Worm (Caenorhabditis elegans) whole organism, late embryonic: Measurements from ENCODE around the gene algn-1.

ENCODE experiments used
- C08G9.2 ChIP-seq: sonication (generic microtip); optimal IDR thresholded peaks from 2 replicates; lab custom pipeline; 2016; ENCODE audit warnings: mild to moderate bottlenecking, missing genetic modification characterization, moderate library complexity, missing compliant biosample characterization
- C38D4.7 ChIP-seq: fragments of 200-800 bp; sonication (Bioruptor generic); optimal IDR thresholded peaks from 2 replicates; lab custom pipeline; 2018; ENCODE audit warnings: mild to moderate bottlenecking, missing genetic modification characterization, moderate library complexity, missing compliant biosample characterization
- F13H6.1 ChIP-seq: sonication (generic microtip); optimal IDR thresholded peaks from 2 replicates; lab custom pipeline; 2016; ENCODE audit warnings: missing genetic modification characterization, missing compliant biosample characterization
- K09A11.1 ChIP-seq: sonication (generic microtip); optimal IDR thresholded peaks from 2 replicates; lab custom pipeline; 2017; ENCODE audit warnings: antibody characterized with exemption, mild to moderate bottlenecking, missing genetic modification characterization, missing compliant biosample characterization; ENCODE audit not compliant: insufficient read depth
- T23F11.4 ChIP-seq: fragments of 200-800 bp; sonication (Bioruptor generic); optimal IDR thresholded peaks from 2 replicates; lab custom pipeline; 2018; ENCODE audit warnings: mild to moderate bottlenecking, missing genetic modification characterization, missing compliant biosample characterization
- Y22D7AL.16 ChIP-seq: sonication (generic microtip); optimal IDR thresholded peaks from 2 replicates; lab custom pipeline; 2016; ENCODE audit warnings: missing genetic modification characterization, missing compliant biosample characterization
- ama-1 ChIP-seq: fragments of 150-350 bp; optimal IDR thresholded peaks from 2 replicates; lab custom pipeline; 2014
- ceh-14 ChIP-seq: sonication (generic microtip); optimal IDR thresholded peaks from 2 replicates; lab custom pipeline; 2016; ENCODE audit warnings: missing genotype, missing genetic modification characterization, missing compliant biosample characterization
- ceh-18 ChIP-seq: sonication (generic microtip); optimal IDR thresholded peaks from 2 replicates; lab custom pipeline; 2016; ENCODE audit warnings: missing genetic modification characterization, missing compliant biosample characterization
- ceh-19 ChIP-seq: fragments of 200-800 bp; sonication (Bioruptor generic); optimal IDR thresholded peaks from 2 replicates; lab custom pipeline; 2018; ENCODE audit warnings: mild to moderate bottlenecking, missing genetic modification characterization, missing compliant biosample characterization
- ceh-2 ChIP-seq: sonication (generic microtip); optimal IDR thresholded peaks from 2 replicates; lab custom pipeline; 2016; ENCODE audit warnings: missing genotype, missing genetic modification characterization, missing compliant biosample characterization
- ceh-22 ChIP-seq: sonication (generic microtip); optimal IDR thresholded peaks from 2 replicates; lab custom pipeline; 2017; ENCODE audit warnings: missing biosample characterization, missing genetic modification characterization
- ceh-24 ChIP-seq: sonication (generic microtip); optimal IDR thresholded peaks from 2 replicates; lab custom pipeline; 2016; ENCODE audit warnings: mild to moderate bottlenecking, missing genetic modification characterization, missing compliant biosample characterization
- ceh-30 ChIP-seq: fragments of 150-350 bp; optimal IDR thresholded peaks from 2 replicates; lab custom pipeline; 2014; ENCODE audit warnings: missing biosample characterization, missing genetic modification characterization
- ceh-45 ChIP-seq: fragments of 200-800 bp; sonication (Bioruptor generic); IDR thresholded peaks from 2 replicates; pipeline ENCODE4 v1.3.6; 2022; ENCODE audit warnings: missing genetic modification reagents, missing genetic modification characterization, missing compliant biosample characterization
- ceh-48 ChIP-seq: sonication (generic microtip); optimal IDR thresholded peaks from 2 replicates; lab custom pipeline; 2016; ENCODE audit warnings: missing genetic modification characterization, inconsistent platforms, missing compliant biosample characterization
- ceh-9 ChIP-seq: sonication (generic microtip); optimal IDR thresholded peaks from 2 replicates; lab custom pipeline; 2016; ENCODE audit warnings: mild to moderate bottlenecking, missing genetic modification characterization, inconsistent platforms, missing compliant biosample characterization
- dve-1 ChIP-seq: sonication (generic microtip); optimal IDR thresholded peaks from 2 replicates; lab custom pipeline; 2017; ENCODE audit warnings: antibody characterized with exemption, mild to moderate bottlenecking, missing genetic modification characterization, missing compliant biosample characterization
- elt-2 ChIP-seq: sonication (generic microtip); optimal IDR thresholded peaks from 2 replicates; lab custom pipeline; 2016; ENCODE audit warnings: missing genetic modification reagents, missing genetic modification characterization, missing compliant biosample characterization
- elt-4 ChIP-seq: sonication (generic microtip); optimal IDR thresholded peaks from 2 replicates; lab custom pipeline; 2016; ENCODE audit warnings: missing genetic modification characterization, missing compliant biosample characterization
- fkh-10 ChIP-seq: fragments of 150-350 bp; optimal IDR thresholded peaks from 2 replicates; lab custom pipeline; 2014; ENCODE audit warnings: missing biosample characterization, missing genetic modification reagents, missing genetic modification characterization
- hlh-13 ChIP-seq: fragments of 200-800 bp; sonication (Bioruptor generic); optimal IDR thresholded peaks from 2 replicates; lab custom pipeline; 2018; ENCODE audit warnings: mild to moderate bottlenecking, missing genetic modification characterization, missing compliant biosample characterization
- hlh-15 ChIP-seq: sonication (generic microtip); optimal IDR thresholded peaks from 2 replicates; lab custom pipeline; 2016; ENCODE audit warnings: missing genetic modification characterization, missing compliant biosample characterization
- hlh-6 ChIP-seq: sonication (generic microtip); optimal IDR thresholded peaks from 2 replicates; lab custom pipeline; 2016; ENCODE audit warnings: missing genotype, missing genetic modification characterization, missing compliant biosample characterization
- hlh-8 ChIP-seq: sonication (generic microtip); optimal IDR thresholded peaks from 2 replicates; lab custom pipeline; 2016; ENCODE audit warnings: missing genotype, missing genetic modification characterization, missing compliant biosample characterization
- lim-6 ChIP-seq: sonication (generic microtip); optimal IDR thresholded peaks from 2 replicates; lab custom pipeline; 2016; ENCODE audit warnings: missing genetic modification characterization, missing compliant biosample characterization
- lin-11 ChIP-seq: fragments of 200-800 bp; sonication (Bioruptor generic); optimal IDR thresholded peaks from 2 replicates; lab custom pipeline; 2018; ENCODE audit warnings: mild to moderate bottlenecking, missing genetic modification characterization, missing compliant biosample characterization
- mec-3 ChIP-seq: sonication (generic microtip); optimal IDR thresholded peaks from 2 replicates; lab custom pipeline; 2016; ENCODE audit warnings: borderline replicate concordance, missing genetic modification characterization, missing compliant biosample characterization
- nhr-11 ChIP-seq: fragments of 150-350 bp; optimal IDR thresholded peaks from 2 replicates; lab custom pipeline; 2014; ENCODE audit warnings: missing biosample characterization, missing genetic modification characterization
- npax-4 ChIP-seq: sonication (generic microtip); optimal IDR thresholded peaks from 2 replicates; lab custom pipeline; 2016; ENCODE audit warnings: missing genetic modification characterization, missing compliant biosample characterization
- pax-1 ChIP-seq: fragments of 150-350 bp; optimal IDR thresholded peaks from 2 replicates; lab custom pipeline; 2014; ENCODE audit warnings: missing biosample characterization, missing genetic modification characterization
- pha-2 ChIP-seq: sonication (generic microtip); optimal IDR thresholded peaks from 2 replicates; lab custom pipeline; 2017; ENCODE audit warnings: mild to moderate bottlenecking, missing genetic modification characterization, missing compliant biosample characterization
- pha-4 ChIP-seq: fragments of 150-350 bp; optimal IDR thresholded peaks from 2 replicates; lab custom pipeline; 2018; ENCODE audit warnings: missing biosample characterization, missing genetic modification reagents, missing genetic modification characterization
- ref-2 ChIP-seq: sonication (generic microtip); optimal IDR thresholded peaks from 2 replicates; lab custom pipeline; 2016; ENCODE audit warnings: missing genetic modification characterization, missing compliant biosample characterization
- rnt-1 ChIP-seq: sonication (generic microtip); optimal IDR thresholded peaks from 2 replicates; lab custom pipeline; 2016; ENCODE audit warnings: missing genetic modification characterization, missing compliant biosample characterization
- sox-4 ChIP-seq: sonication (generic microtip); optimal IDR thresholded peaks from 2 replicates; lab custom pipeline; 2017; ENCODE audit warnings: mild to moderate bottlenecking, missing genetic modification characterization, inconsistent platforms, missing compliant biosample characterization
- syd-9 ChIP-seq: sonication (generic microtip); optimal IDR thresholded peaks from 2 replicates; lab custom pipeline; 2016; ENCODE audit warnings: mild to moderate bottlenecking, missing genetic modification characterization, moderate library complexity, missing compliant biosample characterization
- tbx-2 ChIP-seq: sonication (generic microtip); optimal IDR thresholded peaks from 2 replicates; lab custom pipeline; 2016; ENCODE audit warnings: missing genetic modification characterization, missing compliant biosample characterization
- tbx-7 ChIP-seq: sonication (generic microtip); optimal IDR thresholded peaks from 2 replicates; lab custom pipeline; 2016; ENCODE audit warnings: missing genotype, missing genetic modification characterization, missing compliant biosample characterization
- ttx-3 ChIP-seq: sonication (generic microtip); optimal IDR thresholded peaks from 2 replicates; lab custom pipeline; 2016; ENCODE audit warnings: missing genetic modification reagents, missing genetic modification characterization, missing compliant biosample characterization
- unc-3 ChIP-seq, 2 experiments: fragments of 200-800 bp in 1 of 2; sonication (Bioruptor generic) in 1 of 2; sonication (generic microtip) in 1 of 2; conservative IDR thresholded peaks in 1 of 2; optimal IDR thresholded peaks in 1 of 2; 2 replicates each; pipeline versions ENCODE4 v1.3.6 to Lab custom; 2016 to 2022; ENCODE audit warnings: missing compliant biosample characterization in 2 of 2, missing genetic modification characterization in 2 of 2, missing genetic modification reagents in 1 of 2
- unc-42 ChIP-seq: sonication (generic microtip); optimal IDR thresholded peaks from 2 replicates; lab custom pipeline; 2016; ENCODE audit warnings: missing genotype, missing genetic modification characterization, missing compliant biosample characterization
- unc-55 ChIP-seq: sonication (generic microtip); optimal IDR thresholded peaks from 2 replicates; lab custom pipeline; 2017; ENCODE audit warnings: missing biosample characterization, missing genetic modification reagents, missing genetic modification characterization
- ztf-16 ChIP-seq: sonication (generic microtip); optimal IDR thresholded peaks from 2 replicates; lab custom pipeline; 2017; ENCODE audit warnings: missing genetic modification characterization, missing compliant biosample characterization

The algn-1 gene

ce11 chrIII:6454183-6454582 is 5.7 kb upstream of the algn-1 start, which contains the start of gene jhdm-1:
Gene jhdm-1, plus strand, starts transcription at chrIII:6454483.
- TF ChIP-seq ceh-48 (tag; lab: Kevin White, UChicago) (no peak), C08G9.2 (no peak), ttx-3 (tag; lab: Kevin White, UChicago) (no peak), tbx-2 (tag; lab: Kevin White, UChicago) (no peak), unc-3 (GFP tag; conservative IDR thresholded peaks at IDR 0.05; lab: Robert Waterston, UW) (no peak), unc-3 (tag; optimal IDR thresholded peaks at IDR 0.05; lab: Kevin White, UChicago) (no peak), hlh-13 (GFP tag; lab: Kevin White, UChicago) (no peak), dve-1 (tag; lab: Kevin White, UChicago) (no peak), ceh-45 (no peak), npax-4 (no peak), sox-4 (tag; lab: Kevin White, UChicago) (no peak), ztf-16 (no peak), T23F11.4 (GFP tag; lab: Kevin White, UChicago) (no peak), unc-42 (tag; lab: Kevin White, UChicago) (no peak), hlh-15 (tag; lab: Kevin White, UChicago) (no peak), elt-2 (tag; lab: Kevin White, UChicago) (no peak), fkh-10 (GFP tag; lab: Kevin White, UChicago) (no peak), tbx-7 (tag; lab: Kevin White, UChicago) (no peak)
- TF ChIP-seq, all 69 proteins: peak for 0

ce11 chrIII:6462610-6463009 is 2.7 kb downstream of the algn-1 start, which contains the start of gene T26A5.8:
Gene T26A5.8, minus strand, starts transcription at chrIII:6462856.
- no peak for TF ChIP-seq ceh-14 (tag; lab: Kevin White, UChicago)
- TF ChIP-seq syd-9 (tag; lab: Kevin White, UChicago): no peak
- no peak for TF ChIP-seq hlh-8 (tag; lab: Kevin White, UChicago)
- TF ChIP-seq ceh-18 (tag; lab: Kevin White, UChicago): no peak
- TF ChIP-seq ceh-9: no peak
- no peak for TF ChIP-seq ceh-2 (tag; lab: Kevin White, UChicago)
- no peak for TF ChIP-seq ttx-3 (tag; lab: Kevin White, UChicago)
- no peak for TF ChIP-seq lin-11 (tag; lab: Kevin White, UChicago)
- TF ChIP-seq rnt-1 (tag; lab: Kevin White, UChicago): no peak

- TF ChIP-seq pha-4 (tag; lab: Kevin White, UChicago): no peak
- no peak for TF ChIP-seq pha-2 (tag; lab: Kevin White, UChicago)
- no peak for TF ChIP-seq pax-1 (tag; lab: Kevin White, UChicago)
- no peak for TF ChIP-seq mec-3 (tag; lab: Kevin White, UChicago)
- no peak for TF ChIP-seq ceh-24 (tag; lab: Kevin White, UChicago)
- no peak for TF ChIP-seq K09A11.1
Measured at ce11 chrIII:6463679-6464078, 3.8 kb downstream of the algn-1 start, which contains the start of gene dlc-1. Gene dlc-1, minus strand, starts transcription at chrIII:6463779.

ce11 chrIII:6464113-6464571 is 4.2 kb downstream of the algn-1 start:
- TF ChIP-seq unc-55 (GFP tag; lab: Kevin White, UChicago): peak; percentile 28
- no peak for TF ChIP-seq ceh-9
- TF ChIP-seq lim-6 (tag; lab: Kevin White, UChicago): no peak
- no peak for TF ChIP-seq fkh-10 (GFP tag; lab: Kevin White, UChicago)
- TF ChIP-seq unc-3 (GFP tag; conservative IDR thresholded peaks at IDR 0.05; lab: Robert Waterston, UW): peak; percentile 41; the same call in 1 of the 2 replicates
- no peak for TF ChIP-seq unc-3 (tag; optimal IDR thresholded peaks at IDR 0.05; lab: Kevin White, UChicago)
- TF ChIP-seq ceh-2 (tag; lab: Kevin White, UChicago): peak; percentile 47
- TF ChIP-seq Y22D7AL.16 (tag; lab: Kevin White, UChicago): peak; percentile 34
- TF ChIP-seq hlh-15 (tag; lab: Kevin White, UChicago): no peak
- TF ChIP-seq ref-2 (tag; lab: Kevin White, UChicago): peak; percentile 28
- no peak for TF ChIP-seq ceh-24 (tag; lab: Kevin White, UChicago)
- no peak for TF ChIP-seq C38D4.7
- peak; percentile 24 for TF ChIP-seq ceh-14 (tag; lab: Kevin White, UChicago)
- TF ChIP-seq lin-11 (tag; lab: Kevin White, UChicago): no peak
- TF ChIP-seq tbx-2 (tag; lab: Kevin White, UChicago): peak; percentile 74
- TF ChIP-seq ceh-30: no peak
- TF ChIP-seq F13H6.1 (tag; lab: Kevin White, UChicago): peak; percentile 5
- TF ChIP-seq hlh-6: no peak
- no peak for TF ChIP-seq nhr-11 (tag; lab: Kevin White, UChicago)
- TF ChIP-seq ceh-45: no peak
- peak; percentile 98 for TF ChIP-seq elt-2 (tag; lab: Kevin White, UChicago)
- TF ChIP-seq rnt-1 (tag; lab: Kevin White, UChicago): peak; percentile 31
- TF ChIP-seq ceh-19 (GFP tag; lab: Kevin White, UChicago): no peak
- TF ChIP-seq ama-1 (lab: Kevin White, UChicago): no peak
- no peak for TF ChIP-seq elt-4 (tag; lab: Kevin White, UChicago)
- TF ChIP-seq ceh-22: no peak
- no peak for TF ChIP-seq T23F11.4 (GFP tag; lab: Kevin White, UChicago)
- no peak for TF ChIP-seq mec-3 (tag; lab: Kevin White, UChicago)
- no peak for TF ChIP-seq sox-4 (tag; lab: Kevin White, UChicago)
- TF ChIP-seq npax-4: no peak
